Fruit fly (Drosophila melanogaster) whole organism, wandering third instar larva: ENCODE results near the gene tomb.
A peak's percentile ranks its signal among the peaks of the same experiment; 100 is the strongest.

Source experiments
- Abd-B ChIP-seq: fragments of >200 bp; optimal IDR thresholded peaks from 2 replicates; lab custom pipeline; 2017; ENCODE audit warnings: missing biosample characterization, missing genetic modification characterization
- CG9705 ChIP-seq: fragments of 200-800 bp; sonication (Bioruptor generic); optimal IDR thresholded peaks from 2 replicates; lab custom pipeline; 2018; ENCODE audit warnings: missing biosample characterization, mild to moderate bottlenecking, missing genetic modification characterization
- Dfd ChIP-seq: fragments of >200 bp; optimal IDR thresholded peaks from 2 replicates; lab custom pipeline; 2017; ENCODE audit warnings: missing biosample characterization, missing genetic modification characterization
- HLH106 ChIP-seq: fragments of 200-800 bp; optimal IDR thresholded peaks from 3 replicates; lab custom pipeline; 2019; ENCODE audit warnings: missing biosample characterization, mild to moderate bottlenecking, missing genetic modification characterization, moderate library complexity
- Hnf4 ChIP-seq: fragments of 200-800 bp; sonication (Bioruptor generic); optimal IDR thresholded peaks from 2 replicates; lab custom pipeline; 2016; ENCODE audit warnings: missing biosample characterization, mild to moderate bottlenecking, missing genetic modification characterization
- Mio ChIP-seq: sonication (Bioruptor generic); optimal IDR thresholded peaks from 2 replicates; lab custom pipeline; 2016; ENCODE audit warnings: missing biosample characterization, missing genetic modification characterization
- OdsH ChIP-seq: fragments of 200-800 bp; sonication (Bioruptor generic); optimal IDR thresholded peaks from 2 replicates; lab custom pipeline; 2016; ENCODE audit warnings: missing biosample characterization, mild to moderate bottlenecking, missing genetic modification characterization
- Rel ChIP-seq, 2 experiments: fragments of 200-800 bp; sonication (Bioruptor generic) in 1 of 2; optimal IDR thresholded peaks; 2 replicates in 1 of 2; 3 replicates in 1 of 2; lab custom pipeline; 2016 to 2019; ENCODE audit warnings: mild to moderate bottlenecking in 2 of 2, missing biosample characterization in 2 of 2, missing genetic modification characterization in 2 of 2, moderate library complexity in 1 of 2
- Sp1 ChIP-seq: fragments of 200-800 bp; sonication (Bioruptor generic); optimal IDR thresholded peaks from 3 replicates; lab custom pipeline; 2019; ENCODE audit warnings: missing biosample characterization, mild to moderate bottlenecking, missing genetic modification characterization, moderate library complexity
- br ChIP-seq: fragments of 200-800 bp; sonication (Bioruptor generic); optimal IDR thresholded peaks from 2 replicates; lab custom pipeline; 2016; ENCODE audit warnings: missing biosample characterization, missing genetic modification characterization
- brk ChIP-seq: fragments of 200-800 bp; sonication (Bioruptor generic); optimal IDR thresholded peaks from 2 replicates; lab custom pipeline; 2016; ENCODE audit warnings: missing biosample characterization, mild to moderate bottlenecking, missing genetic modification characterization
- dl ChIP-seq, 2 experiments: fragments of 175-275, 200-275 bp in 1 of 2; fragments of 200-275 bp in 1 of 2; sonication (Bioruptor generic); optimal IDR thresholded peaks; lab custom pipeline; 2018; ENCODE audit warnings: mild to moderate bottlenecking in 2 of 2, missing biosample characterization in 2 of 2, missing genetic modification characterization in 2 of 2, moderate library complexity in 2 of 2; ENCODE audit not compliant: partially characterized antibody in 2 of 2, insufficient read depth in 1 of 2
- ey ChIP-seq: fragments of 200-800 bp; sonication (Bioruptor generic); optimal IDR thresholded peaks from 2 replicates; lab custom pipeline; 2016; ENCODE audit warnings: missing biosample characterization, missing genetic modification characterization
- foxo ChIP-seq, 2 experiments: fragments of 200-800 bp; sonication (Bioruptor generic); optimal IDR thresholded peaks; 2 replicates in 1 of 2; 3 replicates in 1 of 2; lab custom pipeline; 2016 to 2017; ENCODE audit warnings: missing biosample characterization in 2 of 2, missing genetic modification characterization in 2 of 2
- fru ChIP-seq: fragments of 200-800 bp; sonication (Bioruptor generic); optimal IDR thresholded peaks from 3 replicates; lab custom pipeline; 2016; ENCODE audit warnings: missing biosample characterization, mild to moderate bottlenecking, missing genetic modification characterization
- h ChIP-seq: fragments of 200-800 bp; sonication (Bioruptor generic); optimal IDR thresholded peaks from 3 replicates; lab custom pipeline; 2016; ENCODE audit warnings: missing biosample characterization, mild to moderate bottlenecking, missing genetic modification characterization
- pan ChIP-seq: fragments of >200 bp; optimal IDR thresholded peaks from 2 replicates; lab custom pipeline; 2017
- psq ChIP-seq: fragments of 200-800 bp; sonication (Bioruptor generic); optimal IDR thresholded peaks from 3 replicates; lab custom pipeline; 2017; ENCODE audit warnings: missing biosample characterization, mild to moderate bottlenecking, missing genetic modification characterization, moderate library complexity
- rgr ChIP-seq: fragments of 200-800 bp; sonication (Bioruptor generic); optimal IDR thresholded peaks from 3 replicates; lab custom pipeline; 2016; ENCODE audit warnings: missing biosample characterization, mild to moderate bottlenecking, missing genetic modification characterization
- woc ChIP-seq: sonication (Bioruptor generic); optimal IDR thresholded peaks from 2 replicates; lab custom pipeline; 2016; ENCODE audit warnings: missing biosample characterization, mild to moderate bottlenecking, missing genetic modification characterization

tomb gene

DNA sequence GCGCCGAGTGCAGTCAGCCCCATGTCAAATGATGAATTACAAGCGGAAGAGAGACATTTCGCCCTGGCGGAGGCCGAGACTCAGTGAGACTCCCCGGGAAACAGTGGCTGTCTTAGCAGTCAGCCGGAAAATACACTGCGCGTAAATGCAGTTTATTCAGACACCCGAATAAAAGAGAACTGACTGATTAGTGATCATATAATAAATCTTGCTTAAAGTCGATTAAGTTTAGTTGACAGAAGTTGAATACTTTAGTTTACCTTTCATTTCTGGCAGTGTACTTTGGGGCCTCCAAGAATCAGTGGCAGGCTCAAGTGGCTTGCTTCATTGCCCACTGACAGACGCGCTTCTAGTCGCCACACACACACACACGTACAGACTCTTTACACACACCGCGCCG, 45.3 kb downstream of the tomb start:
- TF ChIP-seq psq (GFP tag; lab: Kevin White, UChicago) (peak; percentile 13), fru (peak; percentile 28), ey (GFP tag; lab: Kevin White, UChicago) (peak; percentile 11), Rel (GFP tag; optimal IDR thresholded peaks at IDR 0.05; lab: Kevin White, UChicago) (no peak), Rel (tag; optimal IDR thresholded peaks at IDR 0.05; lab: Kevin White, UChicago) (no peak), CG9705 (GFP tag; lab: Kevin White, UChicago) (no peak), foxo (GFP tag; optimal IDR thresholded peaks at IDR 0.05; lab: Kevin White, UChicago) (peak in 1 of 2 experiments; percentile 51), OdsH (GFP tag; lab: Kevin White, UChicago) (no peak), Hnf4 (GFP tag; lab: Kevin White, UChicago) (peak; percentile 27), br (GFP tag; lab: Kevin White, UChicago) (peak; percentile 10), Abd-B (GFP tag; lab: Kevin White, UChicago) (no peak), h (GFP tag; lab: Kevin White, UChicago) (peak; percentile 33), rgr (GFP tag; lab: Kevin White, UChicago) (peak; percentile 31), HLH106 (tag; lab: Kevin White, UChicago) (peak; percentile 4)

DNA sequence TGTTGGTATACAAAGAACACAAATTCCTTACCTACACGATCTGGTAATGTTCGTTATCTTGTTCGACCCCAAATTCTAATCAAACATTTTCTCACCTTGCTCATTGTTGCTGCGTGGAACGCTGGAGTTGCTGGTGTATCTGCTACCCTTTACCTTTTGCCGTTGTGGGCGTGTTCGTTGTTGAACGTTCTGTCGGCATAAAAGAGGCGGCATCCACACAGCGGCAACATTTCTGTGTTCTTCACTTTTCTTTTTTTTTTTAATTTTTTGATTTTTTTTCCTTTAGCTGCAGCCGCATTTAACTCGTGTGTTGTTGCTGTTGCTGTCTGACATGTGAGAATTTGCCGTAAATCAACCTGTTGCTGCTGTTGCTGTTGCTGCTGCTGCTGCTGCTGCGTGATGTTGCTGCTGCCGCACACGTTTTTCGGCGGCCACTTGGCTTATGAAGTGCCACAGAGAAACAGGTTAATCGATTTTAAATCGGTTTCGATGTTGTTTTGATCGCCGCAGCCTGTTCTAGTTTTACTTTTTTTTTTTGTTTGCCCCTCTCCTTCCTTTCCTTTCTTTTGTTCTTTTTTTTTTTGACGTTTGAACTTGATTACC, 46.7 kb downstream of the tomb start:
- TF ChIP-seq foxo (GFP tag; optimal IDR thresholded peaks at IDR 0.05; lab: Kevin White, UChicago), result no peak
- TF ChIP-seq woc, result peak; percentile 37

DNA sequence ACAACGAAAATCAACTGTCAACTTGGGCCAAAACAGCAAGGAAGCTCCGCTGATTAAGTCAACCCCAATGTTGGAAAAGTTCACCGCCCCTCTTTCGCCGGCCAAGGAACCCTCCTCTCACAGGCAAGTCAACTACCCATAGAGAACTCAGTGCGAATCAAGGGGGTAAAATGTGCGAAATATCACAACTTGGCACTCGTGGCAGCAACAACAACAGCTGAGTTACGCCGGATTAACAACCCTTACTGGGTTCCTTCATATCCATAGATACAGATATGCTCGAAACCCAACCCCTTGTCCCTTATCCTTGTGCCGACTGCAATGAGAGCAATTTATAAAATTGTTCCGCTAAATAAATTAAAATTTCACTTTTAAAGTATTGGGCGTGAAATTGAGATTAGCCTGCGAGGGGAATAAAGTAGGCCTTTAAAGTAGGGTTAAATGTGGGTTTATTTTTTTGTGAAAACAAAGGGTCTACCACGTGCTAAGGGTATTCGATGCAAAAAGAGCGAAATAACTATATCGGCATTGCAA, 47.4 kb downstream of the tomb start:
- TF ChIP-seq Abd-B (GFP tag; lab: Kevin White, UChicago) (no peak), Rel (GFP tag; optimal IDR thresholded peaks at IDR 0.05; lab: Kevin White, UChicago) (no peak), Rel (tag; optimal IDR thresholded peaks at IDR 0.05; lab: Kevin White, UChicago) (no peak), psq (GFP tag; lab: Kevin White, UChicago) (no peak), rgr (GFP tag; lab: Kevin White, UChicago) (no peak), Mio (GFP tag; lab: Kevin White, UChicago) (no peak), Dfd (GFP tag; lab: Kevin White, UChicago) (no peak), pan (lab: Kevin White, UChicago) (no peak), dl (GFP tag; optimal IDR thresholded peaks at IDR 0.05; lab: Kevin White, UChicago; ENCODE audit: insufficient read depth in 1 of 2, partially characterized antibody in 2 of 2) (no peak), foxo (GFP tag; optimal IDR thresholded peaks at IDR 0.05; lab: Kevin White, UChicago) (no peak), ey (GFP tag; lab: Kevin White, UChicago) (no peak), brk (no peak), br (GFP tag; lab: Kevin White, UChicago) (no peak), Sp1 (GFP tag; lab: Kevin White, UChicago) (no peak)
- TF ChIP-seq, all 38 proteins: peak for 0
